Fruit fly (Drosophila melanogaster) whole organism, prepupa: ENCODE results near the gene EMC5.

ENCODE experiments used
- Blimp-1 ChIP-seq: fragments of 200-800 bp; sonication (Bioruptor generic); optimal IDR thresholded peaks from 3 replicates; lab custom pipeline; 2017; ENCODE audit warnings: missing biosample characterization, missing genetic modification characterization, mild to moderate bottlenecking, moderate library complexity, missing genetic modification reagents
- CG10631 ChIP-seq: fragments of 200-800 bp; sonication (Bioruptor generic); optimal IDR thresholded peaks from 2 replicates; lab custom pipeline; 2016; ENCODE audit warnings: missing biosample characterization, missing genetic modification characterization
- CG10669 ChIP-seq: fragments of 200-800 bp; sonication (Bioruptor generic); optimal IDR thresholded peaks from 3 replicates; lab custom pipeline; 2018; ENCODE audit warnings: missing biosample characterization, mild to moderate bottlenecking, missing genetic modification characterization, moderate library complexity
- CG11762 ChIP-seq: fragments of 200-800 bp; sonication (Bioruptor generic); optimal IDR thresholded peaks from 3 replicates; lab custom pipeline; 2016; ENCODE audit warnings: missing biosample characterization, missing genetic modification characterization; ENCODE audit not compliant: insufficient read depth
- CG11902 ChIP-seq: fragments of 200-800 bp; sonication (Bioruptor generic); optimal IDR thresholded peaks from 3 replicates; lab custom pipeline; 2016; ENCODE audit warnings: missing biosample characterization, missing genetic modification characterization
- CG15336 ChIP-seq: fragments of 200-800 bp; sonication (Bioruptor generic); IDR thresholded peaks from 2 replicates; pipeline ENCODE4 v1.3.6; 2022; ENCODE audit warnings: missing biosample characterization, missing genetic modification characterization
- CG1621 ChIP-seq: fragments of 200-800 bp; sonication (Bioruptor generic); optimal IDR thresholded peaks from 3 replicates; lab custom pipeline; 2018; ENCODE audit warnings: missing biosample characterization, mild to moderate bottlenecking, missing genetic modification characterization
- CG3032 ChIP-seq: fragments of 200-800 bp; optimal IDR thresholded peaks from 2 replicates; lab custom pipeline; 2019; ENCODE audit warnings: missing biosample characterization, mild to moderate bottlenecking, missing genetic modification characterization, moderate library complexity
- CG31627 ChIP-seq: fragments of 200-800 bp; sonication (Bioruptor generic); optimal IDR thresholded peaks from 3 replicates; lab custom pipeline; 2016; ENCODE audit warnings: missing biosample characterization, missing genetic modification characterization
- CG32006 ChIP-seq: fragments of 200-800 bp; sonication (Bioruptor generic); optimal IDR thresholded peaks from 3 replicates; lab custom pipeline; 2017; ENCODE audit warnings: missing biosample characterization, mild to moderate bottlenecking, missing genetic modification characterization
- CG34406 ChIP-seq: fragments of 200-800 bp; sonication (Bioruptor generic); optimal IDR thresholded peaks from 3 replicates; lab custom pipeline; 2016; ENCODE audit warnings: missing biosample characterization, missing genetic modification characterization
- CG3919 ChIP-seq: fragments of 200-800 bp; sonication (Bioruptor generic); optimal IDR thresholded peaks from 3 replicates; lab custom pipeline; 2016; ENCODE audit warnings: missing biosample characterization, missing genetic modification characterization
- CG6163 ChIP-seq: fragments of 200-800 bp; sonication (Bioruptor generic); IDR thresholded peaks from 3 replicates; pipeline ENCODE4 v1.3.6; 2022; ENCODE audit warnings: missing biosample characterization, missing genetic modification characterization
- CG6276 ChIP-seq: fragments of 200-800 bp; sonication (Bioruptor generic); optimal IDR thresholded peaks from 2 replicates; lab custom pipeline; 2017; ENCODE audit warnings: missing biosample characterization, mild to moderate bottlenecking, missing genetic modification characterization
- CG6792 ChIP-seq: fragments of 200-800 bp; sonication (Bioruptor generic); optimal IDR thresholded peaks from 3 replicates; lab custom pipeline; 2016; ENCODE audit warnings: missing biosample characterization, missing genetic modification characterization
- CG6808 ChIP-seq: fragments of 200-800 bp; sonication (Bioruptor generic); optimal IDR thresholded peaks from 3 replicates; lab custom pipeline; 2017; ENCODE audit warnings: missing biosample characterization, missing genetic modification characterization, mild to moderate bottlenecking, moderate library complexity, missing genetic modification reagents
- CG8119 ChIP-seq: fragments of 200-800 bp; sonication (Bioruptor generic); IDR thresholded peaks from 3 replicates; pipeline ENCODE4 v1.3.6; 2022; ENCODE audit warnings: missing biosample characterization, missing genetic modification characterization
- CG8319 ChIP-seq: fragments of 200-800 bp; sonication (Bioruptor generic); optimal IDR thresholded peaks from 3 replicates; lab custom pipeline; 2016; ENCODE audit warnings: missing biosample characterization, missing genetic modification characterization
- CG8632 ChIP-seq: fragments of 200-800 bp; sonication (Bioruptor generic); optimal IDR thresholded peaks from 3 replicates; lab custom pipeline; 2016; ENCODE audit warnings: missing biosample characterization, missing genetic modification characterization
- CG9139 ChIP-seq: fragments of 200-800 bp; sonication (Bioruptor generic); optimal IDR thresholded peaks from 3 replicates; lab custom pipeline; 2017; ENCODE audit warnings: missing biosample characterization, mild to moderate bottlenecking, missing genetic modification characterization
- Eip78C ChIP-seq: fragments of 200-800 bp; sonication (Bioruptor generic); peaks from one replicate; lab custom pipeline; 2016; ENCODE audit warnings: missing biosample characterization, missing genetic modification characterization
- Eip93F ChIP-seq: fragments of 200-800 bp; sonication (Bioruptor generic); optimal IDR thresholded peaks from 2 replicates; lab custom pipeline; 2016; ENCODE audit warnings: missing biosample characterization, mild to moderate bottlenecking, missing genetic modification characterization
- Ets21C ChIP-seq: fragments of 200-800 bp; sonication (Bioruptor generic); optimal IDR thresholded peaks from 3 replicates; lab custom pipeline; 2016; ENCODE audit warnings: missing biosample characterization, missing genetic modification characterization
- Gug ChIP-seq: fragments of 200-800 bp; sonication (Bioruptor generic); IDR thresholded peaks from 2 replicates; pipeline ENCODE4 v1.3.6; 2022; ENCODE audit warnings: missing biosample characterization, missing genetic modification characterization
- Hr38 ChIP-seq: sonication (Bioruptor generic); optimal IDR thresholded peaks from 2 replicates; lab custom pipeline; 2016; ENCODE audit warnings: missing biosample characterization, missing genetic modification characterization
- Hr4 ChIP-seq: fragments of 200-800 bp; sonication (Bioruptor generic); optimal IDR thresholded peaks from 3 replicates; lab custom pipeline; 2016; ENCODE audit warnings: missing biosample characterization, missing genetic modification characterization
- Lpt ChIP-seq: fragments of 200-800 bp; sonication (Bioruptor generic); optimal IDR thresholded peaks from 3 replicates; lab custom pipeline; 2016; ENCODE audit warnings: missing biosample characterization, missing genetic modification characterization
- Met ChIP-seq: fragments of 200-800 bp; sonication (Bioruptor generic); optimal IDR thresholded peaks from 3 replicates; lab custom pipeline; 2016; ENCODE audit warnings: missing biosample characterization, missing genetic modification characterization
- OdsH ChIP-seq: fragments of 200-800 bp; sonication (Bioruptor generic); optimal IDR thresholded peaks from 3 replicates; lab custom pipeline; 2016; ENCODE audit warnings: missing biosample characterization, missing genetic modification characterization
- Sox14 ChIP-seq: fragments of 200-800 bp; sonication (Bioruptor generic); optimal IDR thresholded peaks from 3 replicates; lab custom pipeline; 2016; ENCODE audit warnings: missing biosample characterization, missing genetic modification characterization
- Sox15 ChIP-seq: fragments of 200-800 bp; sonication (Bioruptor generic); optimal IDR thresholded peaks from 3 replicates; lab custom pipeline; 2016; ENCODE audit warnings: missing biosample characterization, missing genetic modification characterization
- achi ChIP-seq: fragments of 200-800 bp; sonication (Bioruptor generic); optimal IDR thresholded peaks from 3 replicates; lab custom pipeline; 2016; ENCODE audit warnings: missing biosample characterization, missing genetic modification characterization
- acj6 ChIP-seq: fragments of 200-800 bp; sonication (Bioruptor generic); optimal IDR thresholded peaks from 3 replicates; lab custom pipeline; 2016; ENCODE audit warnings: missing biosample characterization, missing genetic modification characterization
- cyc ChIP-seq: fragments of 200-800 bp; sonication (Bioruptor generic); optimal IDR thresholded peaks from 3 replicates; lab custom pipeline; 2016; ENCODE audit warnings: missing biosample characterization, missing genetic modification characterization
- dac ChIP-seq: fragments of 200-800 bp; sonication (Bioruptor generic); optimal IDR thresholded peaks from 2 replicates; lab custom pipeline; 2017; ENCODE audit warnings: missing biosample characterization, mild to moderate bottlenecking, missing genetic modification characterization
- dsx ChIP-seq: fragments of 200-800 bp; optimal IDR thresholded peaks from 3 replicates; lab custom pipeline; 2019; ENCODE audit warnings: missing biosample characterization, mild to moderate bottlenecking, missing genetic modification characterization, moderate library complexity; ENCODE audit not compliant: poor library complexity, severe bottlenecking
- eg ChIP-seq: fragments of 200-800 bp; sonication (Bioruptor generic); IDR thresholded peaks from 3 replicates; pipeline ENCODE4 v1.3.6; 2022; ENCODE audit warnings: missing biosample characterization, missing genetic modification characterization
- esn ChIP-seq: fragments of 200-800 bp; sonication (Bioruptor generic); optimal IDR thresholded peaks from 2 replicates; lab custom pipeline; 2016; ENCODE audit warnings: missing biosample characterization, mild to moderate bottlenecking, missing genetic modification characterization, moderate library complexity
- fd59A ChIP-seq: fragments of 200-800 bp; sonication (Bioruptor generic); optimal IDR thresholded peaks from 2 replicates; lab custom pipeline; 2017; ENCODE audit warnings: missing biosample characterization, mild to moderate bottlenecking, missing genetic modification characterization, missing genetic modification reagents
- fd85E ChIP-seq: fragments of 200-800 bp; sonication (Bioruptor generic); optimal IDR thresholded peaks from 3 replicates; lab custom pipeline; 2016; ENCODE audit warnings: missing biosample characterization, missing genetic modification characterization
- fkh ChIP-seq: fragments of 200-800 bp; sonication (Bioruptor generic); optimal IDR thresholded peaks from 3 replicates; lab custom pipeline; 2017; ENCODE audit warnings: missing biosample characterization, mild to moderate bottlenecking, missing genetic modification characterization, moderate library complexity
- lz ChIP-seq: fragments of 200-800 bp; sonication (Bioruptor generic); optimal IDR thresholded peaks from 3 replicates; lab custom pipeline; 2016; ENCODE audit warnings: missing biosample characterization, missing genetic modification characterization
- pdm3 ChIP-seq: fragments of 200-800 bp; sonication (Bioruptor generic); optimal IDR thresholded peaks from 3 replicates; lab custom pipeline; 2016; ENCODE audit warnings: missing biosample characterization, missing genetic modification characterization
- ss ChIP-seq, 2 experiments: fragments of 200-800 bp; sonication (Bioruptor generic); optimal IDR thresholded peaks; 2 replicates in 1 of 2; 3 replicates in 1 of 2; lab custom pipeline; 2017 to 2018; ENCODE audit warnings: mild to moderate bottlenecking in 2 of 2, missing biosample characterization in 2 of 2, missing genetic modification characterization in 2 of 2, moderate library complexity in 1 of 2
- svp ChIP-seq: fragments of 200-800 bp; sonication (Bioruptor generic); peaks from one replicate; lab custom pipeline; 2016; ENCODE audit warnings: missing biosample characterization, missing genetic modification characterization
- topi ChIP-seq: fragments of 200-800 bp; sonication (Bioruptor generic); optimal IDR thresholded peaks from 3 replicates; lab custom pipeline; 2016; ENCODE audit warnings: missing biosample characterization, missing genetic modification characterization

Gene EMC5

DNA sequence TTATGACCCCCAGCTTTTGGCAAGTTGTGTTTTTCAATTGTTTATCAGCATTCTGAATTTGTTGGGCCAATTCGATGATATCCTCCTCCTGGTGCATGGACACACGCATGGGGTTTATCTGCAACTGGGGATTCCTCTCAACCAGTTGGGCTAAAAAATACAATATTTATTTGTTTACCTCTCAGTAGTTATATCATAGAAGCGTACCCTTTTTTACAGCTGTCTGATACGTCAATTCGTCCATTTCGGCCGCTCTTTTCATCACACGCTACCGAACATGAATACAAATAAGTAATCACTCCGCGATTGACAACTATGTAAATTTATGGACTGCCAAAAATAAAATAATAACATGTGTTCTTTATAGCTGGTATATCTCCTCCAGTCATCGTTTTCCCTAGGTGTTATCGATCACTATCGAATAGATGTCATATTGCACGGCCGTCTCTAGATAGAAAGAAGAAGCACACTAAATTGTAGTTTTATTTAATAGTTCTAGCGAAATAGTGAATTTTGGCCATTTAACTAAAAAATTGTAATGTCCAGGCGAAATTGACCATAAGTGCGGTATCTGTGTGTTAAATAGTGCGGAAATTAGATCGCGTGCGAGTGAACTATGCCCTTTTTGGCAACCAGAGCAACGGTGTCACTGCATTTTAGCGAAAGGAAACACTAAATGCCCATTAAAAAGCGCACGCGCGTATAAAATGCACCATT, 46.9 kb downstream of the EMC5 start, which contains the start of the genes mib2 and CG31800:
TSS of gene mib2 (plus strand) at position 232 of the 717 bp plus-strand sequence.
TSS of gene CG31800 (minus strand) at position 364 of the 717 bp plus-strand sequence.
- TF ChIP-seq CG6808 (GFP tag; lab: Kevin White, UChicago) (peak; percentile 13), achi (peak; percentile 16), CG15336 (GFP tag; lab: Robert Waterston, UW) (no peak), Sox15 (GFP tag; lab: Kevin White, UChicago) (no peak), acj6 (peak; percentile 3), fkh (peak; percentile 36), Eip78C (peak; percentile 52), svp (GFP tag; lab: Kevin White, UChicago) (peak; percentile 71), dsx (peak; percentile 58), Ets21C (GFP tag; lab: Kevin White, UChicago) (no peak), esn (GFP tag; lab: Kevin White, UChicago) (peak; percentile 21)

DNA sequence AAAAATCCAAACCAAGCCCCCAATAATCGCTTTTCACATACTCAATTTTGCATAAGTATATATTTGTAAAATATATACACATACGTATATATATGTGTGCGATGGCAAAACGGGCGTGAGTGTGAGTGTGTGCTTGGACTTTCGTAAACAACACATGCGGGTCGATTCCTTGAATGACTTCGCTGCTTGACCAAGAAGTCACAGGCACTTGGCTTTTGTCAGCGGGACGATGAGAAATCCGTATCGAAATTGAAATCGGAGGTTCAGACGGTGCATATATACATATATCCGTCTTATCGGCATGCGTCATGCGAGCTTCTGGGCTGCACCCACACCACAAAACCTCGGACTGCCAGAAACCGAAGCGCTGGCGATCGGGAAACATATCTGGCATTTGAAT, 47.5 kb downstream of the EMC5 start:
- TF ChIP-seq Eip93F (GFP tag; lab: Kevin White, UChicago): peak; percentile 37
- peak; percentile 90 for TF ChIP-seq svp (GFP tag; lab: Kevin White, UChicago)
- no peak for TF ChIP-seq CG31627
- no peak for TF ChIP-seq ss (GFP tag; optimal IDR thresholded peaks at IDR 0.05; lab: Kevin White, UChicago)
- TF ChIP-seq CG3032 (tag; lab: Kevin White, UChicago): no peak
- TF ChIP-seq Hr4: no peak

dm6 chr2L:19036105-19036714, 48.7 kb downstream of the EMC5 start:
- TF ChIP-seq CG11902 (GFP tag; lab: Kevin White, UChicago): no peak
- TF ChIP-seq fd59A (GFP tag; lab: Kevin White, UChicago): no peak
- peak; percentile 48 for TF ChIP-seq CG1621
- TF ChIP-seq Gug (GFP tag; lab: Robert Waterston, UW): no peak
- TF ChIP-seq fkh: no peak
- no peak for TF ChIP-seq CG9139 (GFP tag; lab: Kevin White, UChicago)
- no peak for TF ChIP-seq Hr4
- no peak for TF ChIP-seq topi (GFP tag; lab: Kevin White, UChicago)
- TF ChIP-seq eg (GFP tag; lab: Robert Waterston, UW): no peak
- TF ChIP-seq Hr38: no peak
- TF ChIP-seq CG32006 (GFP tag; lab: Kevin White, UChicago): peak; percentile 34
- TF ChIP-seq CG3919: peak; percentile 11
- no peak for TF ChIP-seq OdsH (GFP tag; lab: Kevin White, UChicago)
- TF ChIP-seq Eip78C: peak; percentile 82
- no peak for TF ChIP-seq CG11762 (GFP tag; lab: Kevin White, UChicago)
- no peak for TF ChIP-seq CG10669 (GFP tag; lab: Kevin White, UChicago)
- TF ChIP-seq CG6792 (GFP tag; lab: Kevin White, UChicago): no peak
- no peak for TF ChIP-seq cyc (GFP tag; lab: Kevin White, UChicago)
- TF ChIP-seq Sox14: no peak
- TF ChIP-seq CG6808 (GFP tag; lab: Kevin White, UChicago): no peak
- peak; percentile 31 for TF ChIP-seq pdm3 (GFP tag; lab: Kevin White, UChicago)
- TF ChIP-seq CG6163 (GFP tag; lab: Robert Waterston, UW): no peak
- TF ChIP-seq CG8632 (GFP tag; lab: Kevin White, UChicago): peak; percentile 14
- TF ChIP-seq dsx: no peak
- no peak for TF ChIP-seq CG10631 (GFP tag; lab: Kevin White, UChicago)
- TF ChIP-seq Sox15 (GFP tag; lab: Kevin White, UChicago): no peak
- no peak for TF ChIP-seq Met (GFP tag; lab: Kevin White, UChicago)
- no peak for TF ChIP-seq CG34406
- TF ChIP-seq fd85E: no peak
- no peak for TF ChIP-seq dac
- no peak for TF ChIP-seq CG8319 (GFP tag; lab: Kevin White, UChicago)
- TF ChIP-seq CG3032 (tag; lab: Kevin White, UChicago): no peak
- TF ChIP-seq CG6276 (GFP tag; lab: Kevin White, UChicago): peak; percentile 1
- no peak for TF ChIP-seq CG8119
- TF ChIP-seq Lpt (GFP tag; lab: Kevin White, UChicago): peak; percentile 51
- peak; percentile 54 for TF ChIP-seq svp (GFP tag; lab: Kevin White, UChicago)
- no peak for TF ChIP-seq lz (GFP tag; lab: Kevin White, UChicago)
- TF ChIP-seq Blimp-1 (GFP tag; lab: Kevin White, UChicago): no peak
